Fruit fly (Drosophila melanogaster) whole organism, embryonic: ENCODE results near the gene SmydA-9.

Experiments used
- Asciz ChIP-seq: fragments of 200-800 bp; sonication (Bioruptor generic); optimal IDR thresholded peaks from 2 replicates; lab custom pipeline; 2017; ENCODE audit warnings: missing biosample characterization, mild to moderate bottlenecking, missing genetic modification characterization, missing genetic modification reagents
- CG1024 ChIP-seq: fragments of 200-800 bp; sonication (Bioruptor generic); IDR thresholded peaks from 2 replicates; pipeline ENCODE4 v1.3.6; 2022; ENCODE audit warnings: missing biosample characterization, missing genetic modification characterization
- CG10431 ChIP-seq: fragments of 200-800 bp; sonication (Bioruptor generic); optimal IDR thresholded peaks from 3 replicates; lab custom pipeline; 2018; ENCODE audit warnings: missing biosample characterization, mild to moderate bottlenecking, missing genetic modification characterization
- CG11085 ChIP-seq: fragments of 200-800 bp; sonication (Bioruptor generic); IDR thresholded peaks from 2 replicates; pipeline ENCODE4 v1.3.6; 2022; ENCODE audit warnings: missing biosample characterization, missing genetic modification characterization
- CG1603 ChIP-seq: fragments of 200-800 bp; sonication (Bioruptor generic); optimal IDR thresholded peaks from 2 replicates; lab custom pipeline; 2019; ENCODE audit warnings: missing biosample characterization, mild to moderate bottlenecking, missing genetic modification characterization, moderate library complexity
- CG16779 ChIP-seq: fragments of 200-800 bp; sonication (Bioruptor generic); IDR thresholded peaks from 2 replicates; pipeline ENCODE4 v1.3.6; 2022; ENCODE audit warnings: missing biosample characterization, missing genetic modification characterization
- CG17328 ChIP-seq: fragments of 200-800 bp; sonication (Bioruptor generic); IDR thresholded peaks from 2 replicates; pipeline ENCODE4 v1.3.6; 2022; ENCODE audit warnings: missing biosample characterization, missing genetic modification characterization
- CG18476 ChIP-seq: fragments of 200-800 bp; sonication (Bioruptor generic); optimal IDR thresholded peaks from 2 replicates; lab custom pipeline; 2016; ENCODE audit warnings: missing biosample characterization, mild to moderate bottlenecking, missing genetic modification characterization
- CG2129 ChIP-seq: fragments of 200-800 bp; sonication (Bioruptor generic); IDR thresholded peaks from 2 replicates; pipeline ENCODE4 v1.3.6; 2022; ENCODE audit warnings: missing biosample characterization, missing genetic modification characterization; ENCODE audit not compliant: partially characterized antibody
- CG2712 ChIP-seq: fragments of 200-800 bp; optimal IDR thresholded peaks from 3 replicates; lab custom pipeline; 2019; ENCODE audit warnings: missing biosample characterization, mild to moderate bottlenecking, missing genetic modification characterization, moderate library complexity
- CG30020 ChIP-seq: fragments of 200-800 bp; optimal IDR thresholded peaks from 2 replicates; lab custom pipeline; 2019; ENCODE audit warnings: missing biosample characterization, mild to moderate bottlenecking, missing genetic modification characterization, moderate library complexity
- CG34422 ChIP-seq: fragments of 200-800 bp; sonication (Bioruptor generic); IDR thresholded peaks from 3 replicates; pipeline ENCODE4 v1.3.6; 2022; ENCODE audit warnings: missing biosample characterization, missing genetic modification characterization
- CG3847 ChIP-seq: fragments of 200-800 bp; sonication (Bioruptor generic); IDR thresholded peaks from 2 replicates; pipeline ENCODE4 v1.3.6; 2022; ENCODE audit warnings: missing biosample characterization, missing genetic modification characterization
- CG4282 ChIP-seq: fragments of 200-800 bp; sonication (Bioruptor generic); optimal IDR thresholded peaks from 2 replicates; lab custom pipeline; 2016; ENCODE audit warnings: missing biosample characterization, missing genetic modification characterization
- CG4707 ChIP-seq: fragments of 200-800 bp; sonication (Bioruptor generic); optimal IDR thresholded peaks from 2 replicates; lab custom pipeline; 2018; ENCODE audit warnings: missing biosample characterization, mild to moderate bottlenecking, missing genetic modification characterization, moderate library complexity
- CG6175 ChIP-seq: fragments of 200-800 bp; sonication (Bioruptor generic); IDR thresholded peaks from 3 replicates; pipeline ENCODE4 v1.3.6; 2022; ENCODE audit warnings: missing biosample characterization, missing genetic modification characterization
- CG7357 ChIP-seq: fragments of 200-800 bp; sonication (Bioruptor generic); IDR thresholded peaks from 3 replicates; pipeline ENCODE4 v1.3.6; 2022; ENCODE audit warnings: missing biosample characterization, missing genetic modification characterization
- Camta ChIP-seq: fragments of 200-800 bp; sonication (Bioruptor generic); optimal IDR thresholded peaks from 2 replicates; lab custom pipeline; 2016; ENCODE audit warnings: missing biosample characterization, missing genetic modification characterization
- CoRest ChIP-seq: fragments of 200-800 bp; sonication (Bioruptor generic); optimal IDR thresholded peaks from 3 replicates; lab custom pipeline; 2018; ENCODE audit warnings: missing biosample characterization, mild to moderate bottlenecking, missing genetic modification characterization, moderate library complexity
- D ChIP-seq, 2 experiments: fragments of 200-800 bp in 1 of 2; fragments of >200 bp in 1 of 2; sonication (Bioruptor generic) in 1 of 2; optimal IDR thresholded peaks; 2 replicates in 1 of 2; 3 replicates in 1 of 2; lab custom pipeline; 2017; ENCODE audit warnings: mild to moderate bottlenecking in 1 of 2, missing biosample characterization in 1 of 2, missing genetic modification characterization in 1 of 2, missing genetic modification reagents in 1 of 2
- Dek ChIP-seq: fragments of 200-800 bp; sonication (Bioruptor generic); optimal IDR thresholded peaks from 3 replicates; lab custom pipeline; 2019; ENCODE audit warnings: missing biosample characterization, mild to moderate bottlenecking, missing genetic modification characterization, moderate library complexity
- E2f1 ChIP-seq: fragments of 200-800 bp; sonication (Bioruptor generic); IDR thresholded peaks from 2 replicates; pipeline ENCODE4 v1.3.6; 2022; ENCODE audit warnings: missing biosample characterization, missing genetic modification characterization
- Elba2 ChIP-seq: fragments of 200-800 bp; sonication (Bioruptor generic); optimal IDR thresholded peaks from 3 replicates; lab custom pipeline; 2016; ENCODE audit warnings: missing biosample characterization, missing genetic modification characterization
- GATAe ChIP-seq: fragments of 200-800 bp; sonication (Bioruptor generic); conservative IDR thresholded peaks from 2 replicates; pipeline ENCODE4 v1.3.6; 2022; ENCODE audit warnings: missing biosample characterization, missing genetic modification characterization
- Gsc ChIP-seq: fragments of 200-800 bp; sonication (Bioruptor generic); IDR thresholded peaks from 2 replicates; pipeline ENCODE4 v1.3.6; 2022; ENCODE audit warnings: missing biosample characterization, missing genetic modification characterization
- Hand ChIP-seq: fragments of 200-800 bp; sonication (Bioruptor generic); optimal IDR thresholded peaks from 2 replicates; lab custom pipeline; 2017; ENCODE audit warnings: mild to moderate bottlenecking, missing biosample characterization, missing genetic modification reagents, missing genetic modification characterization
- Hr51 ChIP-seq, 2 experiments: fragments of 200-800 bp; sonication (Bioruptor generic); optimal IDR thresholded peaks; 2 replicates in 1 of 2; 3 replicates in 1 of 2; lab custom pipeline; 2016 to 2018; ENCODE audit warnings: missing biosample characterization in 2 of 2, missing genetic modification characterization in 2 of 2, mild to moderate bottlenecking in 1 of 2, moderate library complexity in 1 of 2
- Med ChIP-seq: fragments of 200-800 bp; sonication (Bioruptor generic); peaks from one replicate; lab custom pipeline; 2016; ENCODE audit warnings: missing biosample characterization, missing genetic modification characterization, mild to moderate bottlenecking, inconsistent platforms, moderate library complexity
- NfI ChIP-seq: fragments of 200-800 bp; sonication (Bioruptor generic); optimal IDR thresholded peaks from 3 replicates; lab custom pipeline; 2018; ENCODE audit warnings: missing biosample characterization, mild to moderate bottlenecking, missing genetic modification characterization, moderate library complexity
- Opbp ChIP-seq: fragments of 200-800 bp; sonication (Bioruptor generic); IDR thresholded peaks from 3 replicates; pipeline ENCODE4 v1.3.6; 2022; ENCODE audit warnings: missing biosample characterization, missing genetic modification characterization; ENCODE audit not compliant: partially characterized antibody
- Poxn ChIP-seq: fragments of 200-800 bp; sonication (Bioruptor generic); IDR thresholded peaks from 2 replicates; pipeline ENCODE4 v1.3.6; 2022; ENCODE audit warnings: missing biosample characterization, missing genetic modification characterization
- Sry-β ChIP-seq: fragments of 200-800 bp; sonication (Bioruptor generic); optimal IDR thresholded peaks from 2 replicates; lab custom pipeline; 2018; ENCODE audit warnings: missing biosample characterization, mild to moderate bottlenecking, missing genetic modification characterization, moderate library complexity
- ara ChIP-seq: fragments of 200-800 bp; sonication (Bioruptor generic); IDR thresholded peaks from 2 replicates; pipeline ENCODE4 v1.3.6; 2022; ENCODE audit warnings: missing biosample characterization, missing genetic modification characterization
- crc ChIP-seq: fragments of 200-800 bp; sonication (Bioruptor generic); optimal IDR thresholded peaks from 2 replicates; lab custom pipeline; 2016; ENCODE audit warnings: missing biosample characterization, missing genetic modification characterization
- dati ChIP-seq: fragments of 200-800 bp; sonication (Bioruptor generic); IDR thresholded peaks from 2 replicates; pipeline ENCODE4 v1.3.6; 2022; ENCODE audit warnings: missing biosample characterization, missing genetic modification characterization
- disco-r ChIP-seq: fragments of 200-800 bp; sonication (Bioruptor generic); optimal IDR thresholded peaks from 2 replicates; lab custom pipeline; 2016; ENCODE audit warnings: missing biosample characterization, missing genetic modification characterization
- fru ChIP-seq: fragments of >200 bp; optimal IDR thresholded peaks from 2 replicates; lab custom pipeline; 2017
- gem ChIP-seq: fragments of 200-800 bp; sonication (Bioruptor generic); optimal IDR thresholded peaks from 2 replicates; lab custom pipeline; 2019; ENCODE audit warnings: missing biosample characterization, mild to moderate bottlenecking, missing genetic modification characterization, moderate library complexity
- gsb ChIP-seq: fragments of 200-800 bp; sonication (Bioruptor generic); IDR thresholded peaks from 2 replicates; pipeline ENCODE4 v1.3.6; 2022; ENCODE audit warnings: missing biosample characterization, missing genetic modification characterization
- h ChIP-seq: fragments of >200 bp; optimal IDR thresholded peaks from 2 replicates; lab custom pipeline; 2017
- ind ChIP-seq: fragments of 200-800 bp; sonication (Bioruptor generic); optimal IDR thresholded peaks from 3 replicates; lab custom pipeline; 2016; ENCODE audit warnings: missing biosample characterization, missing genetic modification characterization
- lab ChIP-seq: fragments of 200-800 bp; sonication (Bioruptor generic); optimal IDR thresholded peaks from 3 replicates; lab custom pipeline; 2017; ENCODE audit warnings: missing biosample characterization, missing genetic modification characterization, mild to moderate bottlenecking, moderate library complexity, missing genetic modification reagents
- luna ChIP-seq: fragments of 200-800 bp; sonication (Bioruptor generic); optimal IDR thresholded peaks from 2 replicates; lab custom pipeline; 2016; ENCODE audit warnings: missing biosample characterization, missing genetic modification characterization
- mam ChIP-seq: fragments of 200-800 bp; sonication (Bioruptor generic); optimal IDR thresholded peaks from 3 replicates; lab custom pipeline; 2016; ENCODE audit warnings: missing biosample characterization, missing genetic modification characterization
- oc ChIP-seq: fragments of 200-800 bp; sonication (Bioruptor generic); optimal IDR thresholded peaks from 2 replicates; lab custom pipeline; 2018; ENCODE audit warnings: missing biosample characterization, mild to moderate bottlenecking, missing genetic modification characterization, moderate library complexity
- sens ChIP-seq: fragments of 200-800 bp; sonication (Bioruptor generic); peaks from one replicate; lab custom pipeline; 2016; ENCODE audit warnings: missing biosample characterization, missing genetic modification characterization
- tap ChIP-seq: fragments of 200-800 bp; optimal IDR thresholded peaks from 3 replicates; lab custom pipeline; 2019; ENCODE audit warnings: missing biosample characterization, mild to moderate bottlenecking, missing genetic modification characterization, moderate library complexity
- tin ChIP-seq: fragments of 200-800 bp; sonication (Bioruptor generic); optimal IDR thresholded peaks from 3 replicates; lab custom pipeline; 2016; ENCODE audit warnings: missing biosample characterization, missing genetic modification characterization
- trem ChIP-seq: fragments of 200-800 bp; optimal IDR thresholded peaks from 3 replicates; lab custom pipeline; 2019; ENCODE audit warnings: missing biosample characterization, mild to moderate bottlenecking, missing genetic modification characterization, moderate library complexity
- yki ChIP-seq: fragments of >200 bp; optimal IDR thresholded peaks from 3 replicates; lab custom pipeline; 2018

Gene SmydA-9

DNA sequence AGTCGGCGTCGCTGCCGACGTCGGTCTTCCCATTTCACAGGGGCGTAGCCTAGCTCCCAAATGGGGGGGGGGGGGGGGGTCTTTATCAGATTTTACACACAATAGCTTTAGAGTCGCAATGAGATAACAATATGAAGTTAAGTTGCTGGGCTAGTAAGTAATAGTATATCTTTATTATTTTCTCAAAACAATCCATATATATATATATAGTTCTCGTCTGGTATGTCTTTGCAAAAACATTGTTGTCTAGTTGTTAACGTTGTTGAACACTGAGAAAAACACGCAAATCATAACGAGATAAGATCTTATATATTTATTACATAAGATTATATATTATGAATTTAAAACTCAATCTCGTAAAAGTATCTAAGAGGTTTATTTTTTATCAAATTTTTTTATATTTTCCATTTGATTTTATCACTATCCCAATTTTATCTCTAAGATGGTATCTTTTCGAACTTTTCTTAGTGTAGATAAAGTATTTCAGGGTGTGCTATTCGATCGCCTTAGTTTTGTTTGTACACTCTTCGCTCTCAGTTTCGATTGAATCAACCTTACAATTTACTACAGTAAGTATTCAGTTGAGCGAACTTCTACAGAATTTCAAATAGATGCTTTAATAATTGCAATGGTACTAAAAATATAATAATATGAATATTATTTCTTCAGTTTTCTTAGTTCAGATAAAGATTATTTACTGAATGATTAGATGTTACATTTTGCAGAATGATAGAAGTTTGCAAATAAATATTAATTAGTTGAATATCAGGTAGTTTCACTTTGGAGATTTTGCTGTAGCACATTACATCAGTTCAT, 8.6 kb downstream of the SmydA-9 start (continued):
- TF ChIP-seq mam (GFP tag; lab: Kevin White, UChicago): peak; percentile 41
- peak; percentile 69 for TF ChIP-seq CG7357 (GFP tag; lab: Robert Waterston, UW)
- TF ChIP-seq ind (GFP tag; lab: Kevin White, UChicago): peak; percentile 51
- TF ChIP-seq CG11085 (GFP tag; lab: Robert Waterston, UW): peak; percentile 81
- TF ChIP-seq CG17328 (GFP tag; lab: Robert Waterston, UW): peak; percentile 40; the same call in 1 of the 2 replicates
- peak; percentile 82 for TF ChIP-seq Dek (tag; lab: Kevin White, UChicago)
- no peak for TF ChIP-seq Sry-β
- no peak for TF ChIP-seq ara (GFP tag; lab: Robert Waterston, UW)
- TF ChIP-seq CG1024 (GFP tag; lab: Robert Waterston, UW): no peak
- TF ChIP-seq Asciz (GFP tag; lab: Kevin White, UChicago): no peak
- no peak for TF ChIP-seq CG4282 (GFP tag; lab: Kevin White, UChicago)
- no peak for TF ChIP-seq crc (GFP tag; lab: Kevin White, UChicago)
- TF ChIP-seq CG10431 (GFP tag; lab: Kevin White, UChicago): no peak
- TF ChIP-seq oc: no peak
- peak; percentile 24 for TF ChIP-seq trem (tag; lab: Kevin White, UChicago)
- no peak for TF ChIP-seq Opbp (GFP tag; lab: Robert Waterston, UW)
- TF ChIP-seq disco-r (GFP tag; lab: Kevin White, UChicago): no peak
- peak; percentile 92 for TF ChIP-seq CG16779 (GFP tag; lab: Robert Waterston, UW)
- peak; percentile 17 for TF ChIP-seq CG1603 (tag; lab: Kevin White, UChicago)
- TF ChIP-seq Hand (GFP tag; lab: Kevin White, UChicago): peak; percentile 72
- TF ChIP-seq CG2712 (tag; lab: Kevin White, UChicago): peak; percentile 49
- peak; percentile 80 for TF ChIP-seq gem (tag; lab: Kevin White, UChicago)
- no peak for TF ChIP-seq CG30020
- TF ChIP-seq CG4707: no peak
- TF ChIP-seq D (optimal IDR thresholded peaks at IDR 0.05; lab: Kevin White, UChicago): no peak
- no peak for TF ChIP-seq D (GFP tag; optimal IDR thresholded peaks at IDR 0.05; lab: Kevin White, UChicago)
- TF ChIP-seq gsb: peak; percentile 83
- TF ChIP-seq Gsc (GFP tag; lab: Robert Waterston, UW): no peak
- TF ChIP-seq E2f1 (GFP tag; lab: Robert Waterston, UW): peak; percentile 85
- no peak for TF ChIP-seq CG18476 (GFP tag; lab: Kevin White, UChicago)
- peak; percentile 65; the same call in 1 of the 2 replicates for TF ChIP-seq Poxn (GFP tag; lab: Robert Waterston, UW)
- TF ChIP-seq CG6175: peak; percentile 82
- peak; percentile 90 for TF ChIP-seq CG3847
- peak; percentile 9 for TF ChIP-seq tin (GFP tag; lab: Kevin White, UChicago)
- TF ChIP-seq lab (GFP tag; lab: Kevin White, UChicago): peak; percentile 95
- TF ChIP-seq sens (GFP tag; lab: Kevin White, UChicago): peak; percentile 73
- TF ChIP-seq CG2129 (GFP tag; lab: Robert Waterston, UW): no peak
- TF ChIP-seq yki (lab: Kevin White, UChicago): no peak
- TF ChIP-seq luna: peak; percentile 16
- TF ChIP-seq tap (tag; lab: Kevin White, UChicago): peak; percentile 30
- peak; percentile 76 for TF ChIP-seq CoRest (tag; lab: Kevin White, UChicago)
- no peak for TF ChIP-seq Camta (GFP tag; lab: Kevin White, UChicago)
- peak; percentile 85 for TF ChIP-seq CG34422 (GFP tag; lab: Robert Waterston, UW)
- peak; percentile 92 for TF ChIP-seq Med
- peak; percentile 69 for TF ChIP-seq NfI (GFP tag; lab: Kevin White, UChicago)
- TF ChIP-seq Elba2: no peak
- TF ChIP-seq fru: no peak
- TF ChIP-seq Hr51 (GFP tag; optimal IDR thresholded peaks at IDR 0.05; lab: Kevin White, UChicago): peak; percentile 2 to 76
- TF ChIP-seq dati: no peak
- TF ChIP-seq GATAe: peak; percentile 57; the same call in 1 of the 2 replicates
- no peak for TF ChIP-seq h
